Worm (Caenorhabditis elegans): Measurements from ENCODE around the gene dpy-7.

DNA sequence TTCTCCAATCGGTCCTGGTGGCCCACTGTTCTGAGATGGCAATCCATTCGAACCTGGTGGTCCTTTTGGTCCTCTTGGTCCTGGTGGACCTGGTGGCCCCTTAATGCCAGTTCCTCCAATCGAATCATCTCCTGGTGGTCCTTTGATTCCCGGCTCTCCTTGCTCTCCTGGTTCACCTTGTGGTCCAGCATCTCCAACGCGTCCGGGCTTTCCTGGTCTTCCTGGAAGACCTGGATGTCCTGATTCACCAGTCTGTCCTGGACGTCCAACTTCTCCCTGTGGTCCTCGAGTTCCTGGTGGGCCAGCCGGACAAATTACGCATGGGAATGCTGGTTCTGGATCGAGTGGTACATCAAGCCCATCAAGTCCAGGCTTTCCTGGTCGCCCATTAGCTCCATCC, 723 bp downstream of the dpy-7 start:
- TF ChIP-seq mab-9 (GFP tag; IDR thresholded peaks at IDR 0.05): no peak
- no peak for TF ChIP-seq zip-4 (GFP tag; optimal IDR thresholded peaks at IDR 0.05)
- no peak for TF ChIP-seq ceh-90 (tag; optimal IDR thresholded peaks at IDR 0.05)
- no peak for TF ChIP-seq lsy-2 (tag; optimal IDR thresholded peaks at IDR 0.05)
- TF ChIP-seq sptf-1 (tag; optimal IDR thresholded peaks at IDR 0.05): no peak
- no peak for TF ChIP-seq ceh-82 (tag; optimal IDR thresholded peaks at IDR 0.05)
- TF ChIP-seq unc-62 (GFP tag; optimal IDR thresholded peaks at IDR 0.05): no peak
- no peak for TF ChIP-seq nhr-85 (tag)
- TF ChIP-seq pqm-1 (tag; optimal IDR thresholded peaks at IDR 0.05): no peak
- no peak for TF ChIP-seq aly-2 (tag; optimal IDR thresholded peaks at IDR 0.05)
- TF ChIP-seq ztf-11 (tag; optimal IDR thresholded peaks at IDR 0.05): no peak
- TF ChIP-seq C34B4.2 (tag; optimal IDR thresholded peaks at IDR 0.05): no peak

Data from whole organism, L1 larva.